Fruit fly (Drosophila melanogaster): ENCODE results near the gene CASK.

dm6 chr3R:21808622-21809347 lies 13.7 kb downstream of the CASK start:
- TF ChIP-seq ttk (optimal IDR thresholded peaks at IDR 0.05) (no peak), Myc (optimal IDR thresholded peaks at IDR 0.05) (no peak), h (optimal IDR thresholded peaks at IDR 0.05) (no peak)
